Worm (Caenorhabditis elegans) whole organism, L4/young adult: ENCODE data around the gene W04G3.5.

Experiments
- W03F9.2 ChIP-seq: fragments of 150-350 bp; optimal IDR thresholded peaks from 2 replicates; lab custom pipeline; 2014; ENCODE audit warnings: missing biosample characterization, missing genetic modification characterization
- dao-5 ChIP-seq: sonication (generic microtip); optimal IDR thresholded peaks from 2 replicates; lab custom pipeline; 2016; ENCODE audit warnings: missing genotype, missing genetic modification characterization, moderate library complexity, missing compliant biosample characterization
- him-1 ChIP-seq: sonication (generic microtip); optimal IDR thresholded peaks from 2 replicates; lab custom pipeline; 2016; ENCODE audit warnings: missing genotype, missing genetic modification reagents, missing genetic modification characterization, missing compliant biosample characterization

- TF ChIP-seq him-1, result no peak
- no peak for TF ChIP-seq W03F9.2 (tag; lab: Kevin White, UChicago)
- no peak for TF ChIP-seq dao-5
Observed at ce11 chrX:11031869-11032268, 41.6 kb upstream of the W04G3.5 start.
